Fruit fly (Drosophila melanogaster): ENCODE data around the gene CG1231.

CG1231 gene

DNA sequence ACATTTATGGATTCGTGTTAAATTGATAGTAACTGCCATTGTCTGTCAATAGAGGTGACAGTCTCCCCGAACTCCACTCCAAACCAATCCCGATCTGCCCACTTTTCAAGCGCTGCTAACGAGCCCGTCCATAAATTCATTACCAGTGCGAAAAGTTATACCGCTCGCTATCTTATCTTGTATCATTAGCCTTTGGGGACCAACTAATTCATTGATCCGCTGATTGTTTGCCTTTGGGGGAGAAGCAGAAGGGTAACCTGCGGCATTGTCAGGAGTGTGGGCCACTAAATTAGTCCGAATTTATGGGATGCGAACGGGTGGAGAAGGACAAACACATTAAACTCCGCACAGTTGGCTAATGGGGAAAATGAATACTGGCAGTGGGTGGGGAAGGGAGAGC lies 19.1 kb upstream of the CG1231 start:
- TF ChIP-seq Dif (GFP tag; optimal IDR thresholded peaks at IDR 0.05; ENCODE audit: partially characterized antibody) (no peak), lola (GFP tag; optimal IDR thresholded peaks at IDR 0.05) (no peak), dl (GFP tag; optimal IDR thresholded peaks at IDR 0.05; ENCODE audit: insufficient read depth in 1 of 2, partially characterized antibody in 2 of 2) (no peak), CG32264 (GFP tag; optimal IDR thresholded peaks at IDR 0.05) (no peak), rgr (GFP tag; optimal IDR thresholded peaks at IDR 0.05) (no peak), Hr83 (GFP tag; optimal IDR thresholded peaks at IDR 0.05; ENCODE audit: poor library complexity, severe bottlenecking) (no peak), Abd-B (GFP tag; optimal IDR thresholded peaks at IDR 0.05) (no peak), sv (GFP tag; optimal IDR thresholded peaks at IDR 0.05) (no peak), sage (GFP tag; optimal IDR thresholded peaks at IDR 0.05) (no peak), Hr78 (GFP tag; optimal IDR thresholded peaks at IDR 0.05) (no peak), Mio (GFP tag; optimal IDR thresholded peaks at IDR 0.05) (no peak), CG9705 (GFP tag; optimal IDR thresholded peaks at IDR 0.05) (no peak), foxo (GFP tag; optimal IDR thresholded peaks at IDR 0.05) (no peak)

- TF ChIP-seq dmrt93B (GFP tag; optimal IDR thresholded peaks at IDR 0.05) (no peak), Rel (GFP tag; optimal IDR thresholded peaks at IDR 0.05) (no peak), Rel (tag; optimal IDR thresholded peaks at IDR 0.05) (peak; percentile 17), h (GFP tag; optimal IDR thresholded peaks at IDR 0.05) (no peak)
These were observed 18.1 kb upstream of the CG1231 start for dm6 chr3L:338116-338515.

DNA sequence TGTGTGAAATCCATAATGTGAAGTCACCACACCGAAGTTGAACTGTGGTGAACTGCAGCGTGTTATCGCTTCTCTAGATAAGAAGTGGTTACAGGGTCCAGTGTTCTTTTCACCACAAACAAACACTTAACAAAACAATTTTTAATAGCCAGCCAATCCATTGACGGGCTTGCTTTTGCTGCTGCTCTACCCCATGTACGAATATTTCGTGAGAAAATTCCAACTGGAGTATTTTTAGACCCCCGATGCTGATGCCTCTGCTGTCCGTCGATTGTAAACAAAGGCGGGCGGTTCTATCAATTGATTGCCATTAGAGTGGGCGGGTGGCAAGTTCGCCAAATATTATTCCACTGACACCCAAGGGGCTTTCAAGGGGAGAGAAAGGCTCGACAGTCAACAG lies 17.1 kb upstream of the CG1231 start:
- no peak for TF ChIP-seq Rel (GFP tag; optimal IDR thresholded peaks at IDR 0.05)
- peak; percentile 6 for TF ChIP-seq Rel (tag; optimal IDR thresholded peaks at IDR 0.05)
- TF ChIP-seq Hnf4 (GFP tag; optimal IDR thresholded peaks at IDR 0.05) = peak; percentile 14
- TF ChIP-seq woc (GFP tag; optimal IDR thresholded peaks at IDR 0.05) = no peak
- peak; percentile 15 for TF ChIP-seq HLH106 (tag; optimal IDR thresholded peaks at IDR 0.05)
- no peak for TF ChIP-seq br (GFP tag; optimal IDR thresholded peaks at IDR 0.05)
- TF ChIP-seq foxo (GFP tag; optimal IDR thresholded peaks at IDR 0.05) = peak in 1 of 2 experiments; percentile 24
- peak; percentile 18 for TF ChIP-seq Sp1 (GFP tag; optimal IDR thresholded peaks at IDR 0.05)
- peak; percentile 15 for TF ChIP-seq h (GFP tag; optimal IDR thresholded peaks at IDR 0.05)

DNA sequence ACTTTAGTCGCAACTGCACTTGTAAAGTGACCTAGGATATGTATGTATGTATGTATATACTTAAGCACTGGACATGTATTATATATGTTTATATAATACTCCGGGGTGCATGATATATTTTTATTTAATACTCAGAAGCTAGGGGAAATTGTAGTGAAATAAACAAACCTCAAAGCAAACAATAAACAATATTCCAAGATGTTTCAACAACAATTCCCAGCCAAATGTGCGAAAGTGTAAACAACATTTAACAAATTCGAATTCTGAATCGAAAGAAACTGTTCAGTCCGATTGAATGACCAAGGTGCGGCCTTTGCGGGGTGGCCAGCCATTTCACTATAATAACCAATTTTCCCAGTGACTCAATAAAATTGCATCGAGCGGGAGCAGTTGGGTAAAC lies 16.1 kb upstream of the CG1231 start:
- TF ChIP-seq foxo (GFP tag; optimal IDR thresholded peaks at IDR 0.05) = no peak
- no peak for TF ChIP-seq dl (GFP tag; optimal IDR thresholded peaks at IDR 0.05; ENCODE audit: insufficient read depth in 1 of 2, partially characterized antibody in 2 of 2)
- TF ChIP-seq woc (GFP tag; optimal IDR thresholded peaks at IDR 0.05) = no peak
- no peak for TF ChIP-seq GATAd (GFP tag; optimal IDR thresholded peaks at IDR 0.05)
- TF ChIP-seq Hr78 (GFP tag; optimal IDR thresholded peaks at IDR 0.05) = no peak
- TF ChIP-seq CG32264 (GFP tag; optimal IDR thresholded peaks at IDR 0.05) = no peak
- no peak for TF ChIP-seq Sp1 (GFP tag; optimal IDR thresholded peaks at IDR 0.05)
- no peak for TF ChIP-seq Rel (GFP tag; optimal IDR thresholded peaks at IDR 0.05)
- TF ChIP-seq Rel (tag; optimal IDR thresholded peaks at IDR 0.05) = no peak
- no peak for TF ChIP-seq Myc (optimal IDR thresholded peaks at IDR 0.05)
- TF ChIP-seq brk (GFP tag; optimal IDR thresholded peaks at IDR 0.05) = no peak

DNA sequence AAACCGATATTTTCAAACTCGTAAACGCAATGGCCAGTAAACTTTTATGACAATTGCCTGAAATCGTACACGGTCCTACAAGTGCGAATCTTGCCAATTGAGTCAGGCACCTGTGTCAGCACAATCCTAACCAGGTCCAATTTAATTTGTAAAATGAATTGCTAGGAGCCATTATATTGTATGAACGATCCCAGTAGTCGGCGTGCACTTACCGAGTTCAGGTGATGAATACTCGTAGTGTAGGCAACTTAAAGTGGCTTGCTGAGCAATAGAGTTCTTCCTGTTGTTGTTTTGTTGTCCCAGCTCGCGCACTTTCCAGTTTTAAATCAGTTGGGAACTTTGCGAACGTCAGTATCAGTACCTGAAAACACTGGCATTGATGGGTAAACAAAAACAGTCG lies 15.7 kb upstream of the CG1231 start:
- no peak for TF ChIP-seq h (GFP tag; optimal IDR thresholded peaks at IDR 0.05)
- TF ChIP-seq N (GFP tag; optimal IDR thresholded peaks at IDR 0.05) = no peak
- no peak for TF ChIP-seq Mio (GFP tag; optimal IDR thresholded peaks at IDR 0.05)
- TF ChIP-seq sage (GFP tag; optimal IDR thresholded peaks at IDR 0.05) = no peak
- no peak for TF ChIP-seq rgr (GFP tag; optimal IDR thresholded peaks at IDR 0.05)
- no peak for TF ChIP-seq OdsH (GFP tag; optimal IDR thresholded peaks at IDR 0.05)
- no peak for TF ChIP-seq dl (GFP tag; optimal IDR thresholded peaks at IDR 0.05; ENCODE audit: insufficient read depth in 1 of 2, partially characterized antibody in 2 of 2)
- no peak for TF ChIP-seq Hr78 (GFP tag; optimal IDR thresholded peaks at IDR 0.05)
- TF ChIP-seq dsf (GFP tag; optimal IDR thresholded peaks at IDR 0.05; ENCODE audit: borderline replicate concordance) = no peak
- TF ChIP-seq jim (GFP tag; optimal IDR thresholded peaks at IDR 0.05) = no peak
- no peak for TF ChIP-seq Dfd (GFP tag; optimal IDR thresholded peaks at IDR 0.05)
- no peak for TF ChIP-seq CG9705 (GFP tag; optimal IDR thresholded peaks at IDR 0.05)
- TF ChIP-seq usp (GFP tag; optimal IDR thresholded peaks at IDR 0.05) = no peak

Measured in whole organism, wandering third instar larva.